Fruit fly (Drosophila melanogaster): ENCODE measurements around the gene Act79B.

Gene Act79B

DNA sequence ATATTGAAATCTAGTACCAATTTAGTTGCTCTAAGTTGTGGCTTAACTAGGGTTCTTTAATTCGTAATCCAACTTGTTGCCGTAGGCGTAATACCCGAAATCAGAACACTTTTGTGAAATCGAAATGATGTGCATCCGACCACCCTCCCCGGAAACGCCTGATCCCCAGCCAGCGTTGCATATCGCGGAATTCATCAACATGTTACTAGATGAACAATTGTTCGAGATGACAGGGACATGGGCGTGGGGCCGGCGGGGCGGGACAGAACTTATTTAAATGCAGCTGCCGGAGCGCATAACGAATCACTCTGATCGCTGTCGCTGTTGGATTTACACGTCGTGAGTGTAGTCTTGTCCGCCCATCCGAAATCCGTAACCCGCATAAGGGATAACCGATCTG is at the start of gene Act79B:
Act79B (plus strand) TSS at position 301 of the 400 bp plus-strand sequence.
- TF ChIP-seq Myc (optimal IDR thresholded peaks at IDR 0.05) (no peak), insv (optimal IDR thresholded peaks at IDR 0.05) (no peak), psq (optimal IDR thresholded peaks at IDR 0.05) (no peak), ttk (optimal IDR thresholded peaks at IDR 0.05) (no peak)

DNA sequence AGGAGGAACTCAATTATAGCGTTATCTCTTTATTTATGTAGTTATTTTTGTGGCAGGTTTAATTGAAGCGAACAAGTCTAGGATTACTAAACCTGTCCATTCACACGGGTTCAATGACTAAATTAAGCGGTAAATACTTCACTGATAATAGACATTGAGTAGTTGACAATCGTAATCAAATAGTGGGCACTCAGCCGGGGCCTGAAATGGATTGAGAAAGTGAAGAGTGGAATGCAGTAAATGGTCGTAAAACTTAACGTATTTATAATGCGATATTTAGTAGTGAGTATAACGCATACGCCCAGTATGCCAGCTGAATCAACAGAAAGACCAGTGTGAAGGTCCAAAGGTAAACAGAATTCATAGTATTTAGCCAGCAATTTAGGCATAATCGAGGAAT is 48.9 kb upstream of the Act79B start:
- no peak for TF ChIP-seq h (optimal IDR thresholded peaks at IDR 0.05)
- no peak for TF ChIP-seq Myc (optimal IDR thresholded peaks at IDR 0.05)
- no peak for TF ChIP-seq ttk (optimal IDR thresholded peaks at IDR 0.05)
- TF ChIP-seq insv (optimal IDR thresholded peaks at IDR 0.05): no peak
- TF ChIP-seq Sin3A (optimal IDR thresholded peaks at IDR 0.05): no peak

DNA sequence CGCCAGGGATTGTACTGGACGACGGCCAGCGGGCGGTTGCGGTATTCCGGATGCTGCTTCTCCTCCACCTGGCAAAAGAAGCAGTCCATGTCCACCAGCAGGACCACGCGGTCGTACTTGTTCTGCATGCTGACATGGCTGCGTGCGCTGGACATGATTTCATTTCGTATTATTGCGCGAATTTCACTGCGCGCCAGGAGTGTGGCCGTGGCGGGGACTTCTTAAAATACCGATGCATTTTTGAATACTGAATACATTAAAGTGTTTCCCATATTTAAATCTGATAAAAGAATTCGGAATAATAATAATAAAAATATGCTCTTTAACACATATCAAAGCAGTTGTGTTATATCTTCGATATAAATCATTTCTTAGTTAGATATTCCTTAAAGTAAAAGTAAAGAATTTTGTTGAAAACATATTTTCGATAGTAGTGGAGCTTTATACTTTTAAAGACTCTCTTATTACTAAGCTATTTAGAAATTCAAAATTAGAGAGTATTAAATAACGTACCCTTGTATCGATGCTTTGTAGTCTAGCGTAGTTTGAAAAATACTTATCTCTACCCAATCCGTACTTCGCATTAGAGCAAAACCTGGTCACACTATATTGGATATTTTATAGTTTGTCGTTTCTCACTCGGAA is 43.3 kb upstream of the Act79B start, which contains the start of the genes PolH and CG14562:
PolH (minus strand) TSS at position 198 of the 645 bp plus-strand sequence.
CG14562 (plus strand) TSS at position 607 of the 645 bp plus-strand sequence.
- TF ChIP-seq ttk (optimal IDR thresholded peaks at IDR 0.05): no peak
- TF ChIP-seq insv (optimal IDR thresholded peaks at IDR 0.05): no peak
- TF ChIP-seq psq (optimal IDR thresholded peaks at IDR 0.05): no peak
- TF ChIP-seq h (optimal IDR thresholded peaks at IDR 0.05): no peak
- no peak for TF ChIP-seq Sin3A (optimal IDR thresholded peaks at IDR 0.05)
- no peak for TF ChIP-seq Myc (optimal IDR thresholded peaks at IDR 0.05)

DNA sequence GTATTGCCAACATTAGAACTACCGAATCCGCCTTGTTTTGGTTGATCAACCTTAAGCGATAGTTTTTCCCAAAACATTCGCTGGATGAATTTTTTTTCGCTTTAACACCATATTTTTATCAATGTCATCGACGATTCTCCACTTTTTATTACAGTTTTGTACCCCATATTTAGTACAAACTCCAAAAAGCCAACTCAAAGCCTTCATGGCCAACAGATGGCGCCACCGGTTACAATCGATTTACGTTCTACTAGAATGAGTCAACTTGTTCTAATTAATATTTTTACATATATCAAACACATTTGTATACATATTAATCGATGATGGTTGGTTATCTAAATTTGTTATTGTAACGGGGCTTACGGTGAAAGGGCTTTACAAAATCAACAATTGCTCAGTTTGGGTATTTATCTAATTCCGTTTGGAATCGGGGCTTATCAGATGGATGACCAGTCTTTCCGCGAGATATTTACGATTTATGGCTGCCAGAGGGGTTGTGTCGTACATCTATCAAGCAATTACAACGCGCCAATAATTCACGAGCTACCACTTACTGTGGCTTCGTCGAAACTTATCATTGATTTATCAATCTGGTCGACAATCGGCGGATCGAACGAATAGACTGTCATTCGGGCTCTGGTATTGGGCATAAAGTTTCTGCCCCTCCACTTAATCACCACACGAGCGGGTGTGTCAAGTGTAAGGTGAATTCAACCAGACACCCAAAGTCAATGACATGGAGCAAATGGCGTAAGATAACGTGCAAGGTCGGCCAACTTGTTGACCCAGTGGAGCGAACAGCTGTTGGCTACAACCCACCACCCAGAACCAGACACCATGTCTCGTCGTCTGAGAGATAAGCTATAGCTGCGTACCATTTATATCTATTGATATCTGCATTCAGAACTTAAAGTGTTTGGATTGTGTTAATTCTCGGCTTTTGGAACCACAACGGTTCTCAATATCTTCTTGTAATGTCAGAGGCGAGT is 31.7 kb upstream of the Act79B start:
- TF ChIP-seq h (optimal IDR thresholded peaks at IDR 0.05) (no peak), Myc (optimal IDR thresholded peaks at IDR 0.05) (no peak), insv (optimal IDR thresholded peaks at IDR 0.05) (no peak), psq (optimal IDR thresholded peaks at IDR 0.05) (no peak), Sin3A (optimal IDR thresholded peaks at IDR 0.05) (no peak), ttk (optimal IDR thresholded peaks at IDR 0.05) (no peak)

DNA sequence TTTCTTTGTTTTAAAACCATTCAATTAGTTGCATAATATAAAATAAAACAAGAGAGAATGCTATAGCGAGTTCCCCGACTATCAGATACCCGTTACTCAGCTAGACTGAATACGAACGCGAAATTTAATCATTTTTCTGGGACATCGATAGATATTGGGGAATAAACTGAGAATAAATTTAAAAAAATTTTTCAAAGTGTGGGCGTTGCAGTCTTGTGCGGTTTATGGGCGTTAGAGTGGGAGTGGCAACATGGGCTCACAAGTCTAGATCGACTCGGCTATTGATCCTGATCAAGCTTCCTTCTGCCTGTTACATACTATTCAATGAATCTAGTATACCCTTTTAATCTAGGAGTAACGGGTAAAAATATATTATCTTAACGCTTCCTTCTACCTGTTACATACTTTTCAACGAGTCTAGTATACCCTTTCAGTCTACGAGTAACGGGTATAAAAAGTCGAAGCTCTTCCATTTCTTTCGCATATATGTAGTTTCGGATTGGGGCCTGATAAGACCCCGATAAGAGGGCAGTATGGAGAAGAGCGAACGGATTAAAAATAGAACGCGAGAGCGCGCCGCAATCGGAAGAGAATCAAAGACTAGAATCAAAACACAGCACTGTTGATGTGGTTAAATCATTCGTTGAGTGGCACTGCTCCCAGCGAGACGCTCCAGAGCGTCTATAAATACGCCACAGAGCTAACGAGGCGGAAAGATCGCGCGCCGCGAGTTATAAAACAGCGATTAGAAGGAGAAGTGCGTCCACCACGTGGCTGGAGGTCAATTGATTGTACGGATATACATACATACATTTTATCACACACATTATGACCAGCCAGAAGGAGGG is 30.3 kb upstream of the Act79B start, which contains the start of gene CG7458:
CG7458 (plus strand) TSS at position 637 of the 848 bp plus-strand sequence.
- TF ChIP-seq ttk (optimal IDR thresholded peaks at IDR 0.05) (no peak), psq (optimal IDR thresholded peaks at IDR 0.05) (no peak), h (optimal IDR thresholded peaks at IDR 0.05) (no peak), Sin3A (optimal IDR thresholded peaks at IDR 0.05) (no peak)

DNA sequence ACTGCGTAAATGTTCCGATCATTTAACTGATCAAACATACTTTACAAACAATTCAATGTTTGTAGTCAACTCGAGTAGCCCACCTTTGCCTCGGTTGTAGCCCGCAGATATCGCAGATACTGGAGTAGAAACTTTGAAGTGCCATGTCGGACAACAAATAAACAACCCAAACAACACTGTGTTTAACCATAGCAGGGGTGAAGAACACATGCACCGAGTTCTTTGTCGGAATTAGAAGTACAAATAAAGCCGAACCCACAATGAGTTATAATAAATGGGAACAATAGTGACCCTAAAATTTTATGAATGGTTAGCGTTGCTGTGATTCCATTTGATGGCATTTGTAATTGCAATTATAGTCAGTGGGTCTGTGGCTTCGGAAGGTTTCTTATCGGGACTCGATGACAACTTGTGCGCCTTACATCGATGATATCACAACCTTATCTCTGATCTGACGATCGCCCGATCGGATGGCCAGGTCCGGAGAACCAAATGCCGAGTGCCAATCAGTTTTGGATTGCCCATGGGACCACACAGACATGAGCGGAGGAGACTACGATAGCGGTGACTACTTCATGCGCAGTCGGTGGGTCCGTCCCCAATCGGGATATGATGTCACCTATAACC is 23.0 kb upstream of the Act79B start, which contains the start of gene Chs2:
Chs2 (plus strand) TSS at position 510 of the 627 bp plus-strand sequence.
- no peak for TF ChIP-seq Sin3A (optimal IDR thresholded peaks at IDR 0.05)

DNA sequence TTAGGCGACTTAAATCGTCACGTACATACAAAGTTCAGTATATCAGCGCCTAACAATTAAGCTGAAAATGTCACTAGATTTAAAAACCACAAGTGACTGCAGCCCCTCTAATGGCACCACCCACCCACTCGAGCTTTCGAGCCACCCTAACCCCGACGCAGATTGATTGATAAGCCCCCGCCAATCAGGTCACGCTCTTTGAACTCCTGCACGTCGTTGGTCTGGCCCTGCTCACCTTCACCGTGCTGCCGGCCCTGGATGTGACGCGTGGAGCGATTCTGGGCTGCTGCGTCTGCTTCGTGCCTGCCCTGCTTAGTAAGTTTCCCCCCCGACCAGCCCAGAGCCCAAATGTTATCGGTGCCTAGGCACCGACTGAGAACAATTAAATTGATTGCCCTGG is 21.7 kb upstream of the Act79B start:
- TF ChIP-seq h (optimal IDR thresholded peaks at IDR 0.05) (no peak), psq (optimal IDR thresholded peaks at IDR 0.05) (no peak)

DNA sequence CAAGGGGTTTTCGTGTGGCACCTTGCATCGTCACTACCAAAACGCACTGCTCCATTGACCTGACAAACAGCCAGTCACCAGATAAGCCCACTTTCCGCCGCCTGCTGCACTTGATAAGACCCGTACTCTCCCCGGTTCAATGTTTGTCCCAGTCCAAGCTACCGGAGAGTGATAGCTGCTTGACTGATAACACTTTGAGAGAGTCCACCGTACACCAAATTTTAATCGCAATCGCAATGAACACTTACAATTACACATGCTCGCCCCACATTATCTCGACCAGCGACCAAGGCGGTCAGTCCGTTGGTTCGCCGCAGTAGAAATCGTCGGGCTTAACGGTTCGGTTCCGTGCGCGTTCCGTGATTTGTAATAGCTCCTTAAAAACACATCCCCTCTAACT is 13.3 kb upstream of the Act79B start, which contains the start of gene P5CS:
P5CS (plus strand) TSS at position 268 of the 400 bp plus-strand sequence.
- no peak for TF ChIP-seq Myc (optimal IDR thresholded peaks at IDR 0.05)
- TF ChIP-seq psq (optimal IDR thresholded peaks at IDR 0.05): no peak
- no peak for TF ChIP-seq h (optimal IDR thresholded peaks at IDR 0.05)
- TF ChIP-seq ttk (optimal IDR thresholded peaks at IDR 0.05): no peak
- TF ChIP-seq insv (optimal IDR thresholded peaks at IDR 0.05): no peak
- no peak for TF ChIP-seq Sin3A (optimal IDR thresholded peaks at IDR 0.05)

DNA sequence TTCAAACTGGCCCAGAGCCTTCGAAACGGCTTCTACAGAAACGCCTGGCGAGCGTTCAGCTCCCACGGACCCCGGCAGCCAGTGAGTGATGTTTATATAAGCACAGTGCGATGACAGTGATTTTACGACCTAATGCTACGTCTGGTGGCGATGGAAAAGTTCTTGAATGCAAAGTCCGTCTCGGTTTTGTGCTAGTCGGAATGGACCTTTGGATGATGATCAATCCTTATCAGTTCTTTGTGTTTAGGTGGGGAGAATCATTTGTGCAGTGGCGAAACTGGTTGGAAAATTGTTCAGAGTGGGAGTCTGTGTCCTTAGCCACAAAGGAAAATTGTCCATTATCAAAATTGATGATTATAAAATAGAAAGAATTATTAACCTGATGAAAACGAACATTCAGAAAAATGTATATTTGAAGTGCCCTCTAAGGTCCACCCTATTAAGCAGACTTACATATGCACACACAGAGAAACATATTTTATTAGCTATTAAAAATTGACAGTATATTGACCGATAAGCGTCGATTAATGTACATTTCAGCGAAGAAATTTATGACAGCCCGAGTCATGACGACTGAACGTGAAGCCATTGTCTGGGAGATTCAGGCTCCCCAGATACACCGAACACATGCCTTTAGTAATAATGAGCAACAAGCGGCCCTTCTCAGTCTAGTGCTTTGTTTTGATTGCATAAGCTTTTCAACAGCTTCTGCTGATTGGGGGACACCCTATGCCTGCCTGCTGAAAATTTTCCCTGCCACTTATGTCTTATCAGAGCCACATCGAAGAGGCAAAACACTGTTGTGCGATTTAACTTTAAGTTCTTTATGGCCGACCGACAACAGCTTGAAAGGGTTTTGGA is 12.6 kb upstream of the Act79B start:
- TF ChIP-seq ttk (optimal IDR thresholded peaks at IDR 0.05) (no peak), Myc (optimal IDR thresholded peaks at IDR 0.05) (no peak), Sin3A (optimal IDR thresholded peaks at IDR 0.05) (no peak), h (optimal IDR thresholded peaks at IDR 0.05) (no peak), psq (optimal IDR thresholded peaks at IDR 0.05) (no peak), insv (optimal IDR thresholded peaks at IDR 0.05) (no peak)

DNA sequence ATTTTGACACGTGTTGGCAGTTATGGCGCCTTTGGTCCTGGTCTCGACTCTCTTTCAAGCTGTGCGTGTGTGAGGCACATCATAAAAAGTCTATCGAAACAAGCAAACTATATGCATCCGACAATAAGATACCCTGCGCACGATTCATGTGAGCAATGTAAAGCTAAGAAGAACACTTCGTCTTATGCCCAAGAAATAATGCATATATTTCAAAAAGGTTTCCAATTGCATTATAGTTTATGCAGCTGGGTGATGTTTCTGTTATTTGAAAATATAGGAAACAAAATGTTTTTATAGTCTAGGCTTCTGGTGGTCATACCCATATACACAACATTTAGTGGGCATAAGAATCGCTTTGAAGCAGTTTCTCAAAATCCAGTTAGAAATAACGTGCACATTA is 11.4 kb upstream of the Act79B start:
- TF ChIP-seq ttk (optimal IDR thresholded peaks at IDR 0.05) (no peak), Sin3A (optimal IDR thresholded peaks at IDR 0.05) (no peak), psq (optimal IDR thresholded peaks at IDR 0.05) (no peak), Myc (optimal IDR thresholded peaks at IDR 0.05) (no peak), insv (optimal IDR thresholded peaks at IDR 0.05) (no peak), h (optimal IDR thresholded peaks at IDR 0.05) (no peak)

DNA sequence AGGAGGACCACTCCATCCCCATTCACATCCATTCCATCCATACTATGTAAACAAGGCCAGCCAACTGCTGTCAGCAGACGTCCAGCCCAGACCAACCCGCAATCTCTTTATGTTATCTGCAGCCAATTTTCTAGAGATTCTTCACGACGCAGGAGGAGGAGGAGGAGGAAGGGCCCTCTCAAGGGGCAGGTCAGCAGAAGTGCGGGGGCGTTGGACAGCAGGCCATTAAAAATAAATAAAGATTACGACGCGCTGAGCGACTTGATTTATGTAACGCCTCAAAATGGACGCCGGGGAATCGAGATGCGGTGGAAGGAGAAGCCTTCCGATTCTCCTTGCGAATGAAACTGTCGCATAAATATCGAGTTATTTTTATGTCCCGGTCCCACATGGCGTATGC is 5.2 kb upstream of the Act79B start:
- TF ChIP-seq insv (optimal IDR thresholded peaks at IDR 0.05): no peak
- TF ChIP-seq Sin3A (optimal IDR thresholded peaks at IDR 0.05): no peak
- TF ChIP-seq Myc (optimal IDR thresholded peaks at IDR 0.05): no peak
- no peak for TF ChIP-seq psq (optimal IDR thresholded peaks at IDR 0.05)
- TF ChIP-seq ttk (optimal IDR thresholded peaks at IDR 0.05): no peak
- TF ChIP-seq h (optimal IDR thresholded peaks at IDR 0.05): no peak
